Fruit fly (Drosophila melanogaster): ENCODE data around the gene Best1.

Gene Best1

dm6 chr3R:10153957-10154685 lies 16.2 kb downstream of the Best1 start (continued):
- peak; percentile 31; the same call in 1 of the 2 replicates for TF ChIP-seq E2f1 (GFP tag; IDR thresholded peaks at IDR 0.05)
- TF ChIP-seq Sox102F (GFP tag; optimal IDR thresholded peaks at IDR 0.05), result peak; percentile 58
- peak; percentile 24; the same call in 1 of the 2 replicates for TF ChIP-seq stc (GFP tag; IDR thresholded peaks at IDR 0.05)
- peak; percentile 65 for TF ChIP-seq gem (tag; optimal IDR thresholded peaks at IDR 0.05)
- no peak for TF ChIP-seq tna (GFP tag; IDR thresholded peaks at IDR 0.05; ENCODE audit: partially characterized antibody)
- peak in 1 of 2 experiments; percentile 23 for TF ChIP-seq Pdp1 (GFP tag; optimal IDR thresholded peaks at IDR 0.05)
- peak; percentile 34; the same call in 1 of the 2 replicates for TF ChIP-seq Ada2b (GFP tag; IDR thresholded peaks at IDR 0.05)
- peak; percentile 33; the same call in 1 of the 2 replicates for TF ChIP-seq Atf6 (GFP tag; IDR thresholded peaks at IDR 0.05)
- TF ChIP-seq row (GFP tag; IDR thresholded peaks at IDR 0.05), result peak; percentile 65
- no peak for TF ChIP-seq BEAF-32 (GFP tag; optimal IDR thresholded peaks at IDR 0.05)
- TF ChIP-seq dimm (GFP tag; IDR thresholded peaks at IDR 0.05), result 0 out of 2 replicates have a peak, but pooled peaks have one; percentile 9
- peak; percentile 0 for TF ChIP-seq CG7786 (GFP tag; optimal IDR thresholded peaks at IDR 0.05)
- TF ChIP-seq Drgx (GFP tag; IDR thresholded peaks at IDR 0.05), result peak; percentile 83
- peak; percentile 5 for TF ChIP-seq Camta (GFP tag; optimal IDR thresholded peaks at IDR 0.05)
- TF ChIP-seq Oli (tag; optimal IDR thresholded peaks at IDR 0.05), result peak; percentile 58
- TF ChIP-seq CG33557 (GFP tag; optimal IDR thresholded peaks at IDR 0.05), result no peak
- no peak for TF ChIP-seq CG7745 (tag; optimal IDR thresholded peaks at IDR 0.05)
- TF ChIP-seq chn (GFP tag; optimal IDR thresholded peaks at IDR 0.05), result peak; percentile 17
- TF ChIP-seq grau (tag; optimal IDR thresholded peaks at IDR 0.05), result peak; percentile 36
- TF ChIP-seq Mrtf (GFP tag; IDR thresholded peaks at IDR 0.05), result 0 out of 3 replicates have a peak, but pooled peaks have one; percentile 32
- 0 out of 2 replicates have a peak, but pooled peaks have one; percentile 40 for TF ChIP-seq lmd (GFP tag; IDR thresholded peaks at IDR 0.05)
- TF ChIP-seq CG32772 (GFP tag; IDR thresholded peaks at IDR 0.05), result 0 out of 2 replicates have a peak, but pooled peaks have one; percentile 8
- TF ChIP-seq Xrp1 (GFP tag; IDR thresholded peaks at IDR 0.05), result peak; percentile 59
- 0 out of 3 replicates have a peak, but pooled peaks have one; percentile 57 for TF ChIP-seq H15 (GFP tag; IDR thresholded peaks at IDR 0.05)
- no peak for TF ChIP-seq CG8281 (tag; optimal IDR thresholded peaks at IDR 0.05)
- TF ChIP-seq vvl (GFP tag; IDR thresholded peaks at IDR 0.05), result peak; percentile 22; the same call in 1 of the 2 replicates
- no peak for TF ChIP-seq Mad (GFP tag; optimal IDR thresholded peaks at IDR 0.05)
- TF ChIP-seq CG8924 (tag; optimal IDR thresholded peaks at IDR 0.05), result no peak
- TF ChIP-seq CG32767 (GFP tag; IDR thresholded peaks at IDR 0.05), result peak; percentile 15; the same call in 1 of the 2 replicates
- peak; percentile 53 for TF ChIP-seq sisA (GFP tag; IDR thresholded peaks at IDR 0.05)
- TF ChIP-seq gcm (GFP tag; optimal IDR thresholded peaks at IDR 0.05), result no peak
- no peak for TF ChIP-seq CG12104 (GFP tag; optimal IDR thresholded peaks at IDR 0.05)
- no peak for TF ChIP-seq ato (GFP tag; IDR thresholded peaks at IDR 0.05; ENCODE audit: partially characterized antibody)
- TF ChIP-seq CG6689 (GFP tag; IDR thresholded peaks at IDR 0.05), result peak; percentile 48
- TF ChIP-seq CG17385 (GFP tag; optimal IDR thresholded peaks at IDR 0.05), result peak; percentile 24
- no peak for TF ChIP-seq D19A (tag; optimal IDR thresholded peaks at IDR 0.05)
- TF ChIP-seq PHDP (tag; optimal IDR thresholded peaks at IDR 0.05), result peak; percentile 13
- TF ChIP-seq sob (GFP tag; IDR thresholded peaks at IDR 0.05), result peak; percentile 48; the same call in 1 of the 2 replicates
- peak; percentile 19; the same call in 1 of the 2 replicates for TF ChIP-seq seq (GFP tag; IDR thresholded peaks at IDR 0.05)
- peak; percentile 17 for TF ChIP-seq CG12659 (GFP tag; optimal IDR thresholded peaks at IDR 0.05)
- peak; percentile 3 for TF ChIP-seq tio (GFP tag; optimal IDR thresholded peaks at IDR 0.05)
- TF ChIP-seq CG7839 (tag; optimal IDR thresholded peaks at IDR 0.05), result no peak
- TF ChIP-seq Oaz (GFP tag; IDR thresholded peaks at IDR 0.05), result peak; percentile 23; the same call in 1 of the 2 replicates
- no peak for TF ChIP-seq nom (GFP tag; optimal IDR thresholded peaks at IDR 0.05)
- TF ChIP-seq dati (GFP tag; IDR thresholded peaks at IDR 0.05), result no peak
- TF ChIP-seq maf-S (GFP tag; optimal IDR thresholded peaks at IDR 0.05), result no peak
- no peak for TF ChIP-seq hkb (optimal IDR thresholded peaks at IDR 0.05)
- TF ChIP-seq hkb (GFP tag; IDR thresholded peaks at IDR 0.05), result peak; percentile 63
- TF ChIP-seq HLH3B (GFP tag; IDR thresholded peaks at IDR 0.05), result peak; percentile 39; the same call in 1 of the 2 replicates
